Worm (Caenorhabditis elegans) whole organism, young adult: ENCODE data around the gene C50A2.7.

Source experiments
- B0336.3 ChIP-seq: fragments of 200-800 bp; sonication (Bioruptor generic); IDR thresholded peaks from 2 replicates; pipeline ENCODE4 v1.3.6; 2022; ENCODE audit warnings: missing genetic modification characterization, missing compliant biosample characterization
- D2030.7 ChIP-seq: fragments of 200-800 bp; sonication (Bioruptor generic); IDR thresholded peaks from 2 replicates; pipeline ENCODE4 v1.3.6; 2022; ENCODE audit warnings: missing genetic modification reagents, missing genetic modification characterization, missing compliant biosample characterization
- F22D6.2 ChIP-seq: sonication (generic microtip); optimal IDR thresholded peaks from 2 replicates; lab custom pipeline; 2016; ENCODE audit warnings: mild to moderate bottlenecking, missing genetic modification characterization, missing compliant biosample characterization
- F33H1.4 ChIP-seq: fragments of 200-800 bp; sonication (Bioruptor generic); IDR thresholded peaks from 2 replicates; pipeline ENCODE4 v1.3.6; 2022; ENCODE audit warnings: missing genetic modification reagents, missing genetic modification characterization, missing compliant biosample characterization
- F55B11.4 ChIP-seq: sonication (generic microtip); optimal IDR thresholded peaks from 2 replicates; lab custom pipeline; 2016; ENCODE audit warnings: missing compliant biosample characterization, missing genetic modification characterization, borderline replicate concordance; ENCODE audit not compliant: insufficient read depth
- K12H6.12 ChIP-seq: fragments of 200-800 bp; sonication (Bioruptor generic); optimal IDR thresholded peaks from 2 replicates; lab custom pipeline; 2018; ENCODE audit warnings: mild to moderate bottlenecking, missing genetic modification characterization, missing compliant biosample characterization
- Y67H2A.10 ChIP-seq: fragments of 200-800 bp; sonication (Bioruptor generic); conservative IDR thresholded peaks from 2 replicates; pipeline ENCODE4 v1.3.6; 2022; ENCODE audit warnings: missing genetic modification reagents, missing genetic modification characterization, missing compliant biosample characterization
- Y95B8A.8 ChIP-seq: fragments of 200-800 bp; sonication (Bioruptor generic); IDR thresholded peaks from 2 replicates; pipeline ENCODE4 v1.3.6; 2022; ENCODE audit warnings: missing genetic modification reagents, missing genetic modification characterization, missing compliant biosample characterization
- attf-3 ChIP-seq: fragments of 200-800 bp; sonication (Bioruptor generic); conservative IDR thresholded peaks from 2 replicates; pipeline ENCODE4 v1.3.6; 2022; ENCODE audit warnings: missing genetic modification reagents, missing genetic modification characterization, missing compliant biosample characterization
- cebp-1 ChIP-seq, 2 experiments: fragments of 200-800 bp in 1 of 2; sonication (Bioruptor generic) in 1 of 2; sonication (generic microtip) in 1 of 2; IDR thresholded peaks in 1 of 2; optimal IDR thresholded peaks in 1 of 2; 2 replicates each; pipeline versions ENCODE4 v1.3.6 to Lab custom; 2017 to 2022; ENCODE audit warnings: missing compliant biosample characterization in 2 of 2, missing genetic modification characterization in 2 of 2, mild to moderate bottlenecking in 1 of 2, missing genetic modification reagents in 1 of 2, moderate library complexity in 1 of 2
- ceh-40 ChIP-seq: fragments of 200-800 bp; sonication (Bioruptor generic); IDR thresholded peaks from 2 replicates; pipeline ENCODE4 v1.3.6; 2022; ENCODE audit warnings: missing genetic modification characterization, missing compliant biosample characterization
- chd-7 ChIP-seq: sonication (generic microtip); optimal IDR thresholded peaks from 2 replicates; lab custom pipeline; 2016; ENCODE audit warnings: mild to moderate bottlenecking, missing genetic modification characterization, moderate library complexity, missing compliant biosample characterization
- efl-1 ChIP-seq: fragments of 150-350 bp; optimal IDR thresholded peaks from 2 replicates; lab custom pipeline; 2014; ENCODE audit warnings: missing biosample characterization, missing genetic modification reagents, missing genetic modification characterization
- egl-18 ChIP-seq: fragments of 200-800 bp; sonication (Bioruptor generic); IDR thresholded peaks from 2 replicates; pipeline ENCODE4 v1.3.6; 2022; ENCODE audit warnings: missing genetic modification reagents, missing genetic modification characterization, missing compliant biosample characterization
- egrh-3 ChIP-seq: fragments of 200-800 bp; sonication (Bioruptor generic); IDR thresholded peaks from 2 replicates; pipeline ENCODE4 v1.3.6; 2022; ENCODE audit warnings: missing genetic modification reagents, missing genetic modification characterization, missing compliant biosample characterization
- gei-17 ChIP-seq: fragments of 200-800 bp; sonication (Bioruptor generic); optimal IDR thresholded peaks from 2 replicates; lab custom pipeline; 2018; ENCODE audit warnings: mild to moderate bottlenecking, missing genetic modification characterization, missing compliant biosample characterization
- hlh-12 ChIP-seq: sonication (generic microtip); optimal IDR thresholded peaks from 2 replicates; lab custom pipeline; 2016; ENCODE audit warnings: missing genetic modification characterization, missing compliant biosample characterization
- hmg-1.2 ChIP-seq: fragments of 200-800 bp; sonication (Bioruptor generic); IDR thresholded peaks from 2 replicates; pipeline ENCODE4 v1.3.6; 2022; ENCODE audit warnings: missing genetic modification reagents, missing genetic modification characterization, missing compliant biosample characterization
- hmg-20 ChIP-seq: fragments of 200-800 bp; sonication (Bioruptor generic); IDR thresholded peaks from 2 replicates; pipeline ENCODE4 v1.3.6; 2022; ENCODE audit warnings: missing genetic modification reagents, missing genetic modification characterization, missing compliant biosample characterization
- hsf-1 ChIP-seq: fragments of 200-800 bp; sonication (Bioruptor generic); IDR thresholded peaks from 2 replicates; pipeline ENCODE4 v1.3.6; 2022; ENCODE audit warnings: missing genetic modification reagents, missing genetic modification characterization, missing compliant biosample characterization
- let-607 ChIP-seq, 2 experiments: fragments of 200-800 bp in 1 of 2; sonication (Bioruptor generic) in 1 of 2; sonication (generic microtip) in 1 of 2; optimal IDR thresholded peaks; 2 replicates each; lab custom pipeline; 2016 to 2018; ENCODE audit warnings: mild to moderate bottlenecking in 2 of 2, missing compliant biosample characterization in 2 of 2, missing genetic modification characterization in 2 of 2, moderate library complexity in 2 of 2, missing genotype in 1 of 2
- lin-54 ChIP-seq: fragments of 200-800 bp; sonication (Bioruptor generic); optimal IDR thresholded peaks from 2 replicates; lab custom pipeline; 2018; ENCODE audit warnings: mild to moderate bottlenecking, missing genetic modification characterization, missing compliant biosample characterization
- madf-8 ChIP-seq: fragments of 200-800 bp; sonication (Bioruptor generic); conservative IDR thresholded peaks from 2 replicates; pipeline ENCODE4 v1.3.6; 2022; ENCODE audit warnings: missing genetic modification reagents, missing genetic modification characterization, missing compliant biosample characterization
- mcd-1 ChIP-seq: fragments of 200-800 bp; sonication (Bioruptor generic); IDR thresholded peaks from 2 replicates; pipeline ENCODE4 v1.3.6; 2022; ENCODE audit warnings: missing genetic modification reagents, missing genetic modification characterization, missing compliant biosample characterization
- nhr-90 ChIP-seq: sonication (generic microtip); optimal IDR thresholded peaks from 2 replicates; lab custom pipeline; 2016; ENCODE audit warnings: missing genotype, mild to moderate bottlenecking, missing genetic modification characterization, missing compliant biosample characterization
- pbrm-1 ChIP-seq: fragments of 200-800 bp; sonication (Bioruptor generic); IDR thresholded peaks from 2 replicates; pipeline ENCODE4 v1.3.6; 2022; ENCODE audit warnings: missing genetic modification reagents, missing genetic modification characterization, missing compliant biosample characterization
- rec-8 ChIP-seq, 2 experiments: sonication (generic microtip); optimal IDR thresholded peaks; 2 replicates each; lab custom pipeline; 2016; ENCODE audit warnings: mild to moderate bottlenecking in 2 of 2, missing genetic modification characterization in 2 of 2, missing genetic modification reagents in 2 of 2, missing genotype in 2 of 2, missing biosample characterization in 1 of 2, missing compliant biosample characterization in 1 of 2, moderate library complexity in 1 of 2
- sdz-38 ChIP-seq: sonication (generic microtip); optimal IDR thresholded peaks from 2 replicates; lab custom pipeline; 2016; ENCODE audit warnings: missing genotype, missing genetic modification characterization, missing compliant biosample characterization
- sptf-2 ChIP-seq: fragments of 200-800 bp; sonication (Bioruptor generic); optimal IDR thresholded peaks from 2 replicates; lab custom pipeline; 2018; ENCODE audit warnings: mild to moderate bottlenecking, missing genetic modification characterization, missing compliant biosample characterization
- tbp1 ChIP-seq: fragments of 200-800 bp; sonication (Bioruptor generic); optimal IDR thresholded peaks from 2 replicates; lab custom pipeline; 2018; ENCODE audit warnings: mild to moderate bottlenecking, missing genetic modification characterization, missing compliant biosample characterization
- tlf-1 ChIP-seq: fragments of 200-800 bp; sonication (Bioruptor generic); optimal IDR thresholded peaks from 2 replicates; lab custom pipeline; 2018; ENCODE audit warnings: mild to moderate bottlenecking, missing genetic modification characterization, missing compliant biosample characterization
- xnd-1 ChIP-seq: sonication (generic microtip); optimal IDR thresholded peaks from 2 replicates; lab custom pipeline; 2016; ENCODE audit warnings: missing genotype, missing genetic modification reagents, missing genetic modification characterization, missing compliant biosample characterization
- ztf-28 ChIP-seq: fragments of 200-800 bp; sonication (Bioruptor generic); IDR thresholded peaks from 2 replicates; pipeline ENCODE4 v1.3.6; 2022; ENCODE audit warnings: missing genetic modification reagents, missing genetic modification characterization, missing compliant biosample characterization
- ztf-6 ChIP-seq: fragments of 200-800 bp; sonication (Bioruptor generic); IDR thresholded peaks from 2 replicates; pipeline ENCODE4 v1.3.6; 2022; ENCODE audit warnings: missing genetic modification reagents, missing genetic modification characterization, missing compliant biosample characterization

Gene C50A2.7

ce11 chrIV:1148425-1149151, 14.6 kb upstream of the C50A2.7 start (continued):
- TF ChIP-seq gei-17 (GFP tag; lab: Kevin White, UChicago) (no peak), efl-1 (GFP tag; lab: Kevin White, UChicago) (no peak), F22D6.2 (tag; lab: Kevin White, UChicago) (no peak), hlh-12 (no peak)

ce11 chrIV:1153695-1154094, 9.5 kb upstream of the C50A2.7 start:
- peak; percentile 92 for TF ChIP-seq hsf-1

- peak; percentile 29; the same call in 1 of the 2 replicates for TF ChIP-seq hmg-1.2 (GFP tag; lab: Robert Waterston, UW)
- no peak for TF ChIP-seq sdz-38 (tag; lab: Kevin White, UChicago)
- TF ChIP-seq ztf-28 (GFP tag; lab: Robert Waterston, UW) = no peak
These were observed 8.0 kb upstream of the C50A2.7 start for ce11 chrIV:1155206-1155605.

ce11 chrIV:1157928-1158327, 5.3 kb upstream of the C50A2.7 start, which contains the start of gene C50A2.3:
Gene C50A2.3 (minus strand): TSS chrIV:1158028.
- no peak for TF ChIP-seq attf-3 (GFP tag; lab: Robert Waterston, UW)
- TF ChIP-seq hmg-20 (GFP tag; lab: Robert Waterston, UW) = no peak
- no peak for TF ChIP-seq F33H1.4 (GFP tag; lab: Robert Waterston, UW)
- no peak for TF ChIP-seq nhr-90 (tag; lab: Kevin White, UChicago)
- no peak for TF ChIP-seq B0336.3
- no peak for TF ChIP-seq K12H6.12 (tag; lab: Kevin White, UChicago)
- no peak for TF ChIP-seq tlf-1
- no peak for TF ChIP-seq ceh-40 (GFP tag; lab: Robert Waterston, UW)
- no peak for TF ChIP-seq Y67H2A.10 (GFP tag; lab: Robert Waterston, UW)
- TF ChIP-seq sptf-2 (GFP tag; lab: Kevin White, UChicago) = no peak
- no peak for TF ChIP-seq F22D6.2 (tag; lab: Kevin White, UChicago)

- TF ChIP-seq hsf-1 (no peak), F22D6.2 (tag; lab: Kevin White, UChicago) (no peak), pbrm-1 (GFP tag; lab: Robert Waterston, UW) (no peak), F55B11.4 (tag; lab: Kevin White, UChicago) (no peak)
- TF ChIP-seq, all 124 proteins: peak for 0
These were observed 2.8 kb upstream of the C50A2.7 start, which contains the start of gene ets-8 for ce11 chrIV:1160386-1160785. Gene ets-8 (minus strand): TSS chrIV:1160486.

ce11 chrIV:1167352-1167751, 4.1 kb downstream of the C50A2.7 start:
- no peak for TF ChIP-seq cebp-1 (GFP tag; IDR thresholded peaks at IDR 0.05; lab: Robert Waterston, UW)
- TF ChIP-seq cebp-1 (tag; optimal IDR thresholded peaks at IDR 0.05; lab: Kevin White, UChicago) = peak; percentile 88
- no peak for TF ChIP-seq ztf-6 (GFP tag; lab: Robert Waterston, UW)
- no peak for TF ChIP-seq egl-18 (GFP tag; lab: Robert Waterston, UW)

ce11 chrIV:1168311-1168965, 5.2 kb downstream of the C50A2.7 start:
- TF ChIP-seq chd-7 (no peak), xnd-1 (tag; lab: Kevin White, UChicago) (no peak), tbp1 (GFP tag; lab: Kevin White, UChicago) (no peak), egrh-3 (GFP tag; lab: Robert Waterston, UW) (peak; percentile 65; the same call in 1 of the 2 replicates), D2030.7 (no peak), let-607 (tag; optimal IDR thresholded peaks at IDR 0.05; lab: Kevin White, UChicago) (no peak), hmg-1.2 (GFP tag; lab: Robert Waterston, UW) (peak; percentile 98), madf-8 (GFP tag; lab: Robert Waterston, UW) (no peak), lin-54 (GFP tag; lab: Kevin White, UChicago) (peak; percentile 15), mcd-1 (GFP tag; lab: Robert Waterston, UW) (peak; percentile 50; the same call in 1 of the 2 replicates), rec-8 (tag; optimal IDR thresholded peaks at IDR 0.05; lab: Kevin White, UChicago) (no peak), ztf-6 (GFP tag; lab: Robert Waterston, UW) (no peak), K12H6.12 (tag; lab: Kevin White, UChicago) (peak; percentile 25), egl-18 (GFP tag; lab: Robert Waterston, UW) (no peak), Y95B8A.8 (GFP tag; lab: Robert Waterston, UW) (no peak)
